Fruit fly (Drosophila melanogaster) whole organism, pupa: Measurements from ENCODE around the gene CG43219.

Source experiments
- CG10348 ChIP-seq: fragments of 200-800 bp; sonication (Bioruptor generic); IDR thresholded peaks from 2 replicates; pipeline ENCODE4 v1.3.6; 2022; ENCODE audit warnings: missing biosample characterization, missing genetic modification characterization
- CG12605 ChIP-seq: fragments of 200-800 bp; sonication (Bioruptor generic); IDR thresholded peaks from 2 replicates; pipeline ENCODE4 v1.3.6; 2022; ENCODE audit warnings: missing biosample characterization, missing genetic modification characterization
- CG13204 ChIP-seq: fragments of 200-800 bp; sonication (Bioruptor generic); optimal IDR thresholded peaks from 2 replicates; lab custom pipeline; 2018; ENCODE audit warnings: missing biosample characterization, mild to moderate bottlenecking, missing genetic modification characterization, moderate library complexity
- CG14655 ChIP-seq: fragments of 200-800 bp; sonication (Bioruptor generic); optimal IDR thresholded peaks from 3 replicates; lab custom pipeline; 2017; ENCODE audit warnings: mild to moderate bottlenecking, missing biosample characterization, missing genetic modification reagents, missing genetic modification characterization
- CG15710 ChIP-seq: fragments of 200-800 bp; sonication (Bioruptor generic); optimal IDR thresholded peaks from 2 replicates; lab custom pipeline; 2018; ENCODE audit warnings: missing biosample characterization, mild to moderate bottlenecking, missing genetic modification characterization, moderate library complexity
- CG17806 ChIP-seq: fragments of 200-800 bp; sonication (Bioruptor generic); optimal IDR thresholded peaks from 2 replicates; lab custom pipeline; 2018; ENCODE audit warnings: missing biosample characterization, mild to moderate bottlenecking, missing genetic modification characterization, moderate library complexity
- CG32121 ChIP-seq: fragments of 200-800 bp; sonication (Bioruptor generic); IDR thresholded peaks from 2 replicates; pipeline ENCODE4 v1.3.6; 2022; ENCODE audit warnings: missing biosample characterization, missing genetic modification characterization
- CG34367 ChIP-seq: fragments of 200-800 bp; sonication (Bioruptor generic); optimal IDR thresholded peaks from 2 replicates; lab custom pipeline; 2018; ENCODE audit warnings: missing biosample characterization, mild to moderate bottlenecking, missing genetic modification characterization
- CG4496 ChIP-seq: fragments of 200-800 bp; sonication (Bioruptor generic); IDR thresholded peaks from 3 replicates; pipeline ENCODE4 v1.3.6; 2022; ENCODE audit warnings: missing biosample characterization, missing genetic modification characterization
- CG8159 ChIP-seq: fragments of 200-800 bp; sonication (Bioruptor generic); optimal IDR thresholded peaks from 3 replicates; lab custom pipeline; 2018; ENCODE audit warnings: missing biosample characterization, mild to moderate bottlenecking, missing genetic modification characterization, moderate library complexity
- CG8301 ChIP-seq: fragments of 200-800 bp; sonication (Bioruptor generic); optimal IDR thresholded peaks from 2 replicates; lab custom pipeline; 2018; ENCODE audit warnings: missing biosample characterization, mild to moderate bottlenecking, missing genetic modification characterization
- CG9948 ChIP-seq: fragments of 200-800 bp; sonication (Bioruptor generic); optimal IDR thresholded peaks from 2 replicates; lab custom pipeline; 2018; ENCODE audit warnings: missing biosample characterization, mild to moderate bottlenecking, missing genetic modification characterization, moderate library complexity
- D1 ChIP-seq: fragments of 200-800 bp; sonication (Bioruptor generic); optimal IDR thresholded peaks from 2 replicates; lab custom pipeline; 2018; ENCODE audit warnings: missing biosample characterization, mild to moderate bottlenecking, missing genetic modification characterization, moderate library complexity
- EcR ChIP-seq: fragments of 200-800 bp; sonication (Bioruptor generic); optimal IDR thresholded peaks from 3 replicates; lab custom pipeline; 2019; ENCODE audit warnings: missing biosample characterization, missing genetic modification characterization, mild to moderate bottlenecking, moderate library complexity, missing genetic modification reagents
- Ets98B ChIP-seq: fragments of 200-800 bp; sonication (Bioruptor generic); IDR thresholded peaks from 2 replicates; pipeline ENCODE4 v1.3.6; 2022; ENCODE audit warnings: missing biosample characterization, missing genetic modification characterization
- Pif1A ChIP-seq: fragments of 200-800 bp; sonication (Bioruptor generic); optimal IDR thresholded peaks from 3 replicates; lab custom pipeline; 2016; ENCODE audit warnings: missing biosample characterization, missing genetic modification characterization
- Pif1B ChIP-seq: fragments of 200-800 bp; sonication (Bioruptor generic); optimal IDR thresholded peaks from 3 replicates; lab custom pipeline; 2016; ENCODE audit warnings: missing biosample characterization, missing genetic modification characterization
- Snoo ChIP-seq: fragments of 200-800 bp; sonication (Bioruptor generic); optimal IDR thresholded peaks from 3 replicates; lab custom pipeline; 2017; ENCODE audit warnings: missing biosample characterization, mild to moderate bottlenecking, missing genetic modification characterization, inconsistent platforms
- fd96Ca ChIP-seq: fragments of 200-800 bp; sonication (Bioruptor generic); IDR thresholded peaks from 3 replicates; pipeline ENCODE4 v1.3.6; 2022; ENCODE audit warnings: missing biosample characterization, missing genetic modification characterization
- gl ChIP-seq: fragments of 200-800 bp; sonication (Bioruptor generic); optimal IDR thresholded peaks from 2 replicates; lab custom pipeline; 2018; ENCODE audit warnings: missing biosample characterization, mild to moderate bottlenecking, missing genetic modification characterization
- rn ChIP-seq: fragments of 200-800 bp; sonication (Bioruptor generic); IDR thresholded peaks from 2 replicates; pipeline ENCODE4 v1.3.6; 2022; ENCODE audit warnings: missing biosample characterization, missing genetic modification characterization

The CG43219 gene

dm6 chr3L:21209921-21210532, 10.2 kb upstream of the CG43219 start, which contains the start of the genes CG10510 and CG10508:
CG10510 (minus strand) TSS chr3L:21210084.
CG10508 (plus strand) TSS chr3L:21210215.
- no peak for TF ChIP-seq fd96Ca (GFP tag; lab: Robert Waterston, UW)
- no peak for TF ChIP-seq gl (tag; lab: Kevin White, UChicago)
- no peak for TF ChIP-seq CG8159
- TF ChIP-seq CG12605 (GFP tag; lab: Robert Waterston, UW) = 0 out of 2 replicates have a peak, but pooled peaks have one; percentile 12
- no peak for TF ChIP-seq Snoo (tag; lab: Kevin White, UChicago)
- TF ChIP-seq CG15710 (tag; lab: Kevin White, UChicago) = no peak
- peak; percentile 43; the same call in 1 of the 3 replicates for TF ChIP-seq CG4496 (GFP tag; lab: Robert Waterston, UW)
- no peak for TF ChIP-seq Pif1B (GFP tag; lab: Kevin White, UChicago)
- TF ChIP-seq, all 21 proteins: peak for 2

dm6 chr3L:21216697-21217291, 3.4 kb upstream of the CG43219 start, which contains the start of the genes Trmt112 and Ilk:
Trmt112 (minus strand) TSS chr3L:21216839.
Ilk (plus strand) TSS chr3L:21216901.
- TF ChIP-seq CG10348 = no peak
- no peak for TF ChIP-seq CG17806 (tag; lab: Kevin White, UChicago)
- no peak for TF ChIP-seq Ets98B
- TF ChIP-seq fd96Ca (GFP tag; lab: Robert Waterston, UW) = no peak
- TF ChIP-seq Pif1B (GFP tag; lab: Kevin White, UChicago) = no peak
- no peak for TF ChIP-seq CG12605 (GFP tag; lab: Robert Waterston, UW)
- no peak for TF ChIP-seq CG8301 (tag; lab: Kevin White, UChicago)
- no peak for TF ChIP-seq CG15710 (tag; lab: Kevin White, UChicago)
- TF ChIP-seq Pif1A (GFP tag; lab: Kevin White, UChicago) = no peak
- TF ChIP-seq CG8159 = no peak
- no peak for TF ChIP-seq D1 (tag; lab: Kevin White, UChicago)
- no peak for TF ChIP-seq CG34367 (tag; lab: Kevin White, UChicago)
- no peak for TF ChIP-seq CG13204 (GFP tag; lab: Kevin White, UChicago)
- no peak for TF ChIP-seq rn (GFP tag; lab: Robert Waterston, UW)
- TF ChIP-seq EcR = no peak
- TF ChIP-seq CG32121 (GFP tag; lab: Robert Waterston, UW) = no peak
- TF ChIP-seq Snoo (tag; lab: Kevin White, UChicago) = no peak
- no peak for TF ChIP-seq CG14655 (GFP tag; lab: Kevin White, UChicago)

- TF ChIP-seq Snoo (tag; lab: Kevin White, UChicago) (no peak), CG12605 (GFP tag; lab: Robert Waterston, UW) (no peak), gl (tag; lab: Kevin White, UChicago) (no peak), CG15710 (tag; lab: Kevin White, UChicago) (no peak), CG10348 (no peak), CG32121 (GFP tag; lab: Robert Waterston, UW) (peak; percentile 41; the same call in 1 of the 2 replicates), CG4496 (GFP tag; lab: Robert Waterston, UW) (peak; percentile 66; the same call in 2 of the 3 replicates), D1 (tag; lab: Kevin White, UChicago) (no peak)
Observed at dm6 chr3L:21219160-21219559, 1.0 kb upstream of the CG43219 start.

- TF ChIP-seq Pif1A (GFP tag; lab: Kevin White, UChicago) = peak; percentile 20
- peak; percentile 8 for TF ChIP-seq CG9948 (tag; lab: Kevin White, UChicago)
- no peak for TF ChIP-seq D1 (tag; lab: Kevin White, UChicago)
- peak; percentile 76 for TF ChIP-seq CG8301 (tag; lab: Kevin White, UChicago)
- TF ChIP-seq CG32121 (GFP tag; lab: Robert Waterston, UW) = peak; percentile 79
- TF ChIP-seq CG14655 (GFP tag; lab: Kevin White, UChicago) = peak; percentile 76
- TF ChIP-seq CG15710 (tag; lab: Kevin White, UChicago) = no peak
- TF ChIP-seq Ets98B = peak; percentile 52; the same call in 1 of the 2 replicates
- peak; percentile 61; the same call in 1 of the 3 replicates for TF ChIP-seq CG4496 (GFP tag; lab: Robert Waterston, UW)
- no peak for TF ChIP-seq CG10348
Observed at dm6 chr3L:21223268-21223667, 3.1 kb downstream of the CG43219 start.

dm6 chr3L:21224274-21224673, 4.1 kb downstream of the CG43219 start:
- peak; percentile 16 for TF ChIP-seq Pif1A (GFP tag; lab: Kevin White, UChicago)
- peak; percentile 25; the same call in 1 of the 2 replicates for TF ChIP-seq rn (GFP tag; lab: Robert Waterston, UW)
- TF ChIP-seq CG14655 (GFP tag; lab: Kevin White, UChicago) = peak; percentile 95
- no peak for TF ChIP-seq CG34367 (tag; lab: Kevin White, UChicago)
- TF ChIP-seq CG8301 (tag; lab: Kevin White, UChicago) = peak; percentile 90

- TF ChIP-seq CG13204 (GFP tag; lab: Kevin White, UChicago) (peak; percentile 93), Pif1B (GFP tag; lab: Kevin White, UChicago) (no peak), Ets98B (peak; percentile 56; the same call in 1 of the 2 replicates), Snoo (tag; lab: Kevin White, UChicago) (peak; percentile 35), D1 (tag; lab: Kevin White, UChicago) (no peak), CG34367 (tag; lab: Kevin White, UChicago) (no peak), rn (GFP tag; lab: Robert Waterston, UW) (no peak), CG17806 (tag; lab: Kevin White, UChicago) (no peak), CG10348 (no peak), CG15710 (tag; lab: Kevin White, UChicago) (no peak), CG32121 (GFP tag; lab: Robert Waterston, UW) (peak; percentile 40), CG9948 (tag; lab: Kevin White, UChicago) (no peak), gl (tag; lab: Kevin White, UChicago) (no peak), CG4496 (GFP tag; lab: Robert Waterston, UW) (peak; percentile 39; the same call in 2 of the 3 replicates), EcR (peak; percentile 97), CG12605 (GFP tag; lab: Robert Waterston, UW) (peak; percentile 6), CG14655 (GFP tag; lab: Kevin White, UChicago) (no peak), CG8159 (no peak), Pif1A (GFP tag; lab: Kevin White, UChicago) (no peak), fd96Ca (GFP tag; lab: Robert Waterston, UW) (peak; percentile 70; the same call in 2 of the 3 replicates), CG8301 (tag; lab: Kevin White, UChicago) (no peak)
Observed at dm6 chr3L:21224701-21225223, 4.6 kb downstream of the CG43219 start.
